Fruit fly (Drosophila melanogaster) whole organism, embryonic: ENCODE results near the gene Cpr64Ab.

Experiments
- CG10209 ChIP-seq: fragments of 200-800 bp; sonication (Bioruptor generic); optimal IDR thresholded peaks from 3 replicates; lab custom pipeline; 2017; ENCODE audit warnings: missing biosample characterization, mild to moderate bottlenecking, missing genetic modification characterization, missing genetic modification reagents
- CG11695 ChIP-seq: fragments of 200-800 bp; sonication (Bioruptor generic); IDR thresholded peaks from 3 replicates; pipeline ENCODE4 v1.3.6; 2022; ENCODE audit warnings: missing biosample characterization, missing genetic modification characterization
- CG13287 ChIP-seq: fragments of 200-800 bp; sonication (Bioruptor generic); IDR thresholded peaks from 2 replicates; pipeline ENCODE4 v1.3.6; 2022; ENCODE audit warnings: missing biosample characterization, missing genetic modification characterization; ENCODE audit not compliant: partially characterized antibody
- CG13296 ChIP-seq: fragments of 200-800 bp; sonication (Bioruptor generic); optimal IDR thresholded peaks from 3 replicates; lab custom pipeline; 2018; ENCODE audit warnings: missing biosample characterization, mild to moderate bottlenecking, missing genetic modification characterization
- CG15514 ChIP-seq: fragments of 200-800 bp; sonication (Bioruptor generic); optimal IDR thresholded peaks from 3 replicates; lab custom pipeline; 2017; ENCODE audit warnings: missing biosample characterization, missing genetic modification characterization, mild to moderate bottlenecking, moderate library complexity, missing genetic modification reagents
- CG17802 ChIP-seq: fragments of 200-800 bp; sonication (Bioruptor generic); optimal IDR thresholded peaks from 2 replicates; lab custom pipeline; 2018; ENCODE audit warnings: missing biosample characterization, mild to moderate bottlenecking, missing genetic modification characterization, moderate library complexity
- CG1832 ChIP-seq: fragments of 200-800 bp; sonication (Bioruptor generic); optimal IDR thresholded peaks from 2 replicates; lab custom pipeline; 2017; ENCODE audit warnings: missing biosample characterization, mild to moderate bottlenecking, missing genetic modification characterization, inconsistent platforms
- CG18476 ChIP-seq: fragments of 200-800 bp; sonication (Bioruptor generic); optimal IDR thresholded peaks from 2 replicates; lab custom pipeline; 2016; ENCODE audit warnings: missing biosample characterization, mild to moderate bottlenecking, missing genetic modification characterization
- CG2116 ChIP-seq: fragments of 200-800 bp; sonication (Bioruptor generic); optimal IDR thresholded peaks from 3 replicates; lab custom pipeline; 2018; ENCODE audit warnings: missing biosample characterization, mild to moderate bottlenecking, missing genetic modification characterization
- CG2202 ChIP-seq: fragments of 200-800 bp; sonication (Bioruptor generic); optimal IDR thresholded peaks from 2 replicates; lab custom pipeline; 2018; ENCODE audit warnings: missing biosample characterization, mild to moderate bottlenecking, missing genetic modification characterization
- CG30431 ChIP-seq: fragments of 200-800 bp; sonication (Bioruptor generic); optimal IDR thresholded peaks from 2 replicates; lab custom pipeline; 2017; ENCODE audit warnings: missing biosample characterization, missing genetic modification characterization
- CG31388 ChIP-seq: fragments of 200-800 bp; sonication (Bioruptor generic); optimal IDR thresholded peaks from 2 replicates; lab custom pipeline; 2016; ENCODE audit warnings: missing biosample characterization, missing genetic modification characterization
- CG3407 ChIP-seq: fragments of 200-800 bp; sonication (Bioruptor generic); optimal IDR thresholded peaks from 2 replicates; lab custom pipeline; 2018; ENCODE audit warnings: missing biosample characterization, mild to moderate bottlenecking, missing genetic modification characterization
- CG3995 ChIP-seq: fragments of 200-800 bp; sonication (Bioruptor generic); optimal IDR thresholded peaks from 3 replicates; lab custom pipeline; 2016; ENCODE audit warnings: missing biosample characterization, missing genetic modification characterization
- CG7786 ChIP-seq: fragments of 200-800 bp; sonication (Bioruptor generic); optimal IDR thresholded peaks from 2 replicates; lab custom pipeline; 2016; ENCODE audit warnings: missing biosample characterization, missing genetic modification characterization
- CG7928 ChIP-seq: fragments of 200-800 bp; sonication (Bioruptor generic); optimal IDR thresholded peaks from 2 replicates; lab custom pipeline; 2017; ENCODE audit warnings: missing biosample characterization, mild to moderate bottlenecking, missing genetic modification characterization
- CG8281 ChIP-seq: fragments of 200-800 bp; sonication (Bioruptor generic); optimal IDR thresholded peaks from 2 replicates; lab custom pipeline; 2018; ENCODE audit warnings: missing biosample characterization, mild to moderate bottlenecking, missing genetic modification characterization, moderate library complexity
- CG8359 ChIP-seq: fragments of 200-800 bp; sonication (Bioruptor generic); optimal IDR thresholded peaks from 2 replicates; lab custom pipeline; 2017; ENCODE audit warnings: missing biosample characterization, mild to moderate bottlenecking, missing genetic modification characterization, borderline replicate concordance
- CG8944 ChIP-seq: fragments of 200-800 bp; sonication (Bioruptor generic); optimal IDR thresholded peaks from 3 replicates; lab custom pipeline; 2016; ENCODE audit warnings: missing biosample characterization, missing genetic modification characterization
- CG9817 ChIP-seq: fragments of 200-800 bp; sonication (Bioruptor generic); optimal IDR thresholded peaks from 2 replicates; lab custom pipeline; 2018; ENCODE audit warnings: missing biosample characterization, mild to moderate bottlenecking, missing genetic modification characterization, moderate library complexity
- CHES-1-like ChIP-seq: fragments of 200-800 bp; sonication (Bioruptor generic); optimal IDR thresholded peaks from 2 replicates; lab custom pipeline; 2016; ENCODE audit warnings: missing biosample characterization, missing genetic modification characterization
- Elba2 ChIP-seq: fragments of 200-800 bp; sonication (Bioruptor generic); optimal IDR thresholded peaks from 3 replicates; lab custom pipeline; 2016; ENCODE audit warnings: missing biosample characterization, missing genetic modification characterization
- Ets65A ChIP-seq: fragments of 200-800 bp; sonication (Bioruptor generic); peaks from one replicate; lab custom pipeline; 2016; ENCODE audit warnings: missing biosample characterization, missing genetic modification characterization
- Fer1 ChIP-seq: fragments of 200-800 bp; sonication (Bioruptor generic); optimal IDR thresholded peaks from 2 replicates; lab custom pipeline; 2017; ENCODE audit warnings: missing biosample characterization, mild to moderate bottlenecking, missing genetic modification characterization
- HLHmδ ChIP-seq: fragments of 200-800 bp; sonication (Bioruptor generic); optimal IDR thresholded peaks from 2 replicates; lab custom pipeline; 2018; ENCODE audit warnings: missing biosample characterization, mild to moderate bottlenecking, missing genetic modification characterization, moderate library complexity
- Hr51 ChIP-seq, 2 experiments: fragments of 200-800 bp; sonication (Bioruptor generic); optimal IDR thresholded peaks; 2 replicates in 1 of 2; 3 replicates in 1 of 2; lab custom pipeline; 2016 to 2018; ENCODE audit warnings: missing biosample characterization in 2 of 2, missing genetic modification characterization in 2 of 2, mild to moderate bottlenecking in 1 of 2, moderate library complexity in 1 of 2
- Lhr ChIP-seq: fragments of 200-800 bp; sonication (Bioruptor generic); optimal IDR thresholded peaks from 3 replicates; lab custom pipeline; 2017; ENCODE audit warnings: mild to moderate bottlenecking, missing biosample characterization, missing genetic modification reagents, missing genetic modification characterization
- MESR4 ChIP-seq: fragments of 200-800 bp; sonication (Bioruptor generic); optimal IDR thresholded peaks from 2 replicates; lab custom pipeline; 2018; ENCODE audit warnings: missing biosample characterization, mild to moderate bottlenecking, missing genetic modification characterization, moderate library complexity
- MTF-1 ChIP-seq: fragments of 200-800 bp; sonication (Bioruptor generic); optimal IDR thresholded peaks from 2 replicates; lab custom pipeline; 2018; ENCODE audit warnings: missing biosample characterization, mild to moderate bottlenecking, missing genetic modification characterization, borderline replicate concordance
- Med ChIP-seq: fragments of 200-800 bp; sonication (Bioruptor generic); peaks from one replicate; lab custom pipeline; 2016; ENCODE audit warnings: missing biosample characterization, missing genetic modification characterization, mild to moderate bottlenecking, inconsistent platforms, moderate library complexity
- Mes4 ChIP-seq: fragments of 200-800 bp; sonication (Bioruptor generic); optimal IDR thresholded peaks from 2 replicates; lab custom pipeline; 2016; ENCODE audit warnings: missing biosample characterization, missing genetic modification characterization
- Nf-YC ChIP-seq: fragments of 200-800 bp; optimal IDR thresholded peaks from 3 replicates; lab custom pipeline; 2019; ENCODE audit warnings: missing biosample characterization, mild to moderate bottlenecking, missing genetic modification characterization, moderate library complexity
- Oli ChIP-seq: fragments of 200-800 bp; sonication (Bioruptor generic); optimal IDR thresholded peaks from 2 replicates; lab custom pipeline; 2018; ENCODE audit warnings: missing biosample characterization, mild to moderate bottlenecking, missing genetic modification characterization, moderate library complexity
- Pdp1 ChIP-seq, 2 experiments: fragments of 200-800 bp; sonication (Bioruptor generic); optimal IDR thresholded peaks; 3 replicates each; lab custom pipeline; 2016; ENCODE audit warnings: missing biosample characterization in 2 of 2, missing genetic modification characterization in 2 of 2, mild to moderate bottlenecking in 1 of 2, moderate library complexity in 1 of 2
- Ptx1 ChIP-seq: fragments of 200-800 bp; sonication (Bioruptor generic); IDR thresholded peaks from 2 replicates; pipeline ENCODE4 v1.3.6; 2022; ENCODE audit warnings: missing biosample characterization, missing genetic modification characterization
- Spps ChIP-seq: fragments of 200-800 bp; sonication (Bioruptor generic); optimal IDR thresholded peaks from 2 replicates; lab custom pipeline; 2018; ENCODE audit warnings: missing biosample characterization, mild to moderate bottlenecking, missing genetic modification characterization
- Stat92E ChIP-seq, 3 experiments: fragments of >200 bp in 2 of 3; fragments of 200-800 bp in 1 of 3; sonication (Bioruptor generic) in 1 of 3; optimal IDR thresholded peaks; 2 replicates each; lab custom pipeline; 2017 to 2019; ENCODE audit warnings: missing biosample characterization in 3 of 3, missing genetic modification characterization in 3 of 3, mild to moderate bottlenecking in 1 of 3, moderate library complexity in 1 of 3
- Usf ChIP-seq: fragments of 200-800 bp; sonication (Bioruptor generic); optimal IDR thresholded peaks from 2 replicates; lab custom pipeline; 2017; ENCODE audit warnings: missing genotype, missing biosample characterization, missing genetic modification characterization
- bigmax ChIP-seq: fragments of 200-800 bp; sonication (Bioruptor generic); optimal IDR thresholded peaks from 2 replicates; lab custom pipeline; 2018; ENCODE audit warnings: missing biosample characterization, mild to moderate bottlenecking, missing genetic modification characterization
- dan ChIP-seq: fragments of 200-800 bp; sonication (Bioruptor generic); IDR thresholded peaks from 2 replicates; pipeline ENCODE4 v1.3.6; 2022; ENCODE audit warnings: missing biosample characterization, missing genetic modification characterization
- disco-r ChIP-seq: fragments of 200-800 bp; sonication (Bioruptor generic); optimal IDR thresholded peaks from 2 replicates; lab custom pipeline; 2016; ENCODE audit warnings: missing biosample characterization, missing genetic modification characterization
- kay ChIP-seq: fragments of 200-800 bp; sonication (Bioruptor generic); optimal IDR thresholded peaks from 2 replicates; lab custom pipeline; 2016; ENCODE audit warnings: missing biosample characterization, missing genetic modification characterization
- onecut ChIP-seq: fragments of 200-800 bp; sonication (Bioruptor generic); IDR thresholded peaks from 2 replicates; pipeline ENCODE4 v1.3.6; 2022; ENCODE audit warnings: missing biosample characterization, missing genetic modification characterization
- p53 ChIP-seq: fragments of 200-800 bp; sonication (Bioruptor generic); optimal IDR thresholded peaks from 2 replicates; lab custom pipeline; 2016; ENCODE audit warnings: missing biosample characterization, missing genetic modification characterization
- phol ChIP-seq: fragments of 200-800 bp; sonication (Bioruptor generic); optimal IDR thresholded peaks from 3 replicates; lab custom pipeline; 2018; ENCODE audit warnings: missing biosample characterization, mild to moderate bottlenecking, missing genetic modification characterization, moderate library complexity
- sim ChIP-seq: fragments of 200-800 bp; sonication (Bioruptor generic); IDR thresholded peaks from 2 replicates; pipeline ENCODE4 v1.3.6; 2022; ENCODE audit warnings: missing biosample characterization, missing genetic modification characterization
- stc ChIP-seq: fragments of 200-800 bp; sonication (Bioruptor generic); IDR thresholded peaks from 2 replicates; pipeline ENCODE4 v1.3.6; 2022; ENCODE audit warnings: missing biosample characterization, missing genetic modification characterization
- tgo ChIP-seq: fragments of 200-800 bp; sonication (Bioruptor generic); IDR thresholded peaks from 3 replicates; pipeline ENCODE4 v1.3.6; 2022; ENCODE audit warnings: missing biosample characterization, missing genetic modification characterization
- ttk ChIP-seq: fragments of 200-800 bp; sonication (Bioruptor generic); IDR thresholded peaks from 2 replicates; pipeline ENCODE4 v2.1.2; 2022; ENCODE audit warnings: missing biosample characterization, missing genetic modification characterization

The Cpr64Ab gene

dm6 chr3L:4230357-4230901, 19.1 kb upstream of the Cpr64Ab start (continued):
- peak; percentile 79 for TF ChIP-seq MTF-1 (GFP tag; lab: Kevin White, UChicago)
- TF ChIP-seq sim, result peak; percentile 86
- TF ChIP-seq CG17802 (tag; lab: Kevin White, UChicago), result peak; percentile 79
- peak; percentile 79 for TF ChIP-seq CG8281 (tag; lab: Kevin White, UChicago)
- peak; percentile 90 for TF ChIP-seq CG18476
- TF ChIP-seq CHES-1-like (GFP tag; lab: Kevin White, UChicago), result peak; percentile 89
- TF ChIP-seq CG13287 (GFP tag; lab: Robert Waterston, UW), result no peak
- peak; percentile 29 for TF ChIP-seq CG15514 (GFP tag; lab: Kevin White, UChicago)
- TF ChIP-seq Spps (tag; lab: Kevin White, UChicago), result peak; percentile 95
- TF ChIP-seq Lhr, result peak; percentile 89
- peak; percentile 26 for TF ChIP-seq CG3995 (GFP tag; lab: Kevin White, UChicago)
- peak; percentile 85 for TF ChIP-seq onecut (GFP tag; lab: Robert Waterston, UW)
- peak; percentile 94 for TF ChIP-seq CG30431 (GFP tag; lab: Kevin White, UChicago)
- TF ChIP-seq dan (GFP tag; lab: Robert Waterston, UW), result peak; percentile 86
- peak; percentile 90 for TF ChIP-seq CG3407 (GFP tag; lab: Kevin White, UChicago)
- peak; percentile 88 for TF ChIP-seq tgo
- peak; percentile 96 for TF ChIP-seq Oli (tag; lab: Kevin White, UChicago)
- TF ChIP-seq CG7786 (GFP tag; lab: Kevin White, UChicago), result peak; percentile 91
- peak; percentile 94 for TF ChIP-seq CG8944 (GFP tag; lab: Kevin White, UChicago)
- peak; percentile 46 for TF ChIP-seq MESR4 (GFP tag; lab: Kevin White, UChicago)
- peak; percentile 95 for TF ChIP-seq Mes4 (GFP tag; lab: Kevin White, UChicago)
- peak; percentile 11 for TF ChIP-seq HLHmδ
- peak; percentile 92 to 93 for TF ChIP-seq Hr51 (GFP tag; optimal IDR thresholded peaks at IDR 0.05; lab: Kevin White, UChicago)
- peak; percentile 93 for TF ChIP-seq Ptx1
- peak; percentile 74 for TF ChIP-seq CG31388 (GFP tag; lab: Kevin White, UChicago)
- peak; percentile 81 for TF ChIP-seq Fer1 (GFP tag; lab: Kevin White, UChicago)
- TF ChIP-seq CG11695 (GFP tag; lab: Robert Waterston, UW), result peak; percentile 86
- TF ChIP-seq disco-r, result peak; percentile 78
- TF ChIP-seq CG13296 (GFP tag; lab: Kevin White, UChicago), result peak; percentile 76
- TF ChIP-seq kay (GFP tag; lab: Kevin White, UChicago), result peak; percentile 83
- peak; percentile 97 for TF ChIP-seq Med
- TF ChIP-seq p53, result peak; percentile 83
- peak; percentile 90 for TF ChIP-seq CG8359
- peak; percentile 88 for TF ChIP-seq ttk
- TF ChIP-seq CG1832 (GFP tag; lab: Kevin White, UChicago), result no peak
- peak; percentile 90 for TF ChIP-seq stc (GFP tag; lab: Robert Waterston, UW)
- peak; percentile 87 for TF ChIP-seq Elba2
- TF ChIP-seq CG2202 (tag; lab: Kevin White, UChicago), result peak; percentile 95
- peak; percentile 90 for TF ChIP-seq Pdp1 (GFP tag; optimal IDR thresholded peaks at IDR 0.05; lab: Kevin White, UChicago)
- TF ChIP-seq Nf-YC (tag; lab: Kevin White, UChicago), result peak; percentile 71
- peak; percentile 77 for TF ChIP-seq CG9817 (tag; lab: Kevin White, UChicago)
- TF ChIP-seq bigmax (GFP tag; lab: Kevin White, UChicago), result no peak
- peak in 1 of 3 experiments; percentile 97 for TF ChIP-seq Stat92E (GFP tag; optimal IDR thresholded peaks at IDR 0.05; lab: Kevin White, UChicago)
- peak; percentile 86 for TF ChIP-seq Usf (GFP tag; lab: Kevin White, UChicago)
- peak; percentile 97 for TF ChIP-seq phol (tag; lab: Kevin White, UChicago)
- TF ChIP-seq CG10209, result peak; percentile 95
- peak; percentile 73 for TF ChIP-seq CG2116 (GFP tag; lab: Kevin White, UChicago)
- no peak for TF ChIP-seq CG7928 (GFP tag; lab: Kevin White, UChicago)
- peak; percentile 99 for TF ChIP-seq Ets65A (GFP tag; lab: Kevin White, UChicago)
